Fruit fly (Drosophila melanogaster) S2 (cell line): ENCODE data around the gene Tsp39D.

ENCODE experiments used
- CG8478 ChIP-seq: fragments of >200 bp; optimal IDR thresholded peaks from 2 replicates; lab custom pipeline; 2018
- CTCF ChIP-seq, 2 experiments: fragments of >200 bp; optimal IDR thresholded peaks; 2 replicates each; lab custom pipeline; 2018

DNA sequence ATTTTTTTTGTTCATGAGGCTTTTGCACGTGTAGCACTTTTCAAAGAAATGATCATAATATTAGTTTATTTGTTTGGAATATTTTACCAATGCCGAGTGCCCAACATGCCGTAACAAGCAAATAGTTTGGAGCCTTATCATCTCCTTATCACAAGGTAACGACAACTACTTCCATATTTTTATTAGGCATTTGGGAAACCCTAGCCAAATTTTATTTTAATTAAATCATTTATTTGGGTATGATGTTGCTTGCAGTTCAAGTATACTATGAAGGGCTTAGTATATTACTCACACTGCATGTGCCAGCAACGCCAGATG lies 39.9 kb upstream of the Tsp39D start:
- TF ChIP-seq CTCF (optimal IDR thresholded peaks at IDR 0.05; lab: Kevin White, UChicago) (no peak), CG8478 (lab: Kevin White, UChicago) (no peak)
